Fruit fly (Drosophila melanogaster) whole organism, embryonic: ENCODE data around the gene Herc4.

ENCODE experiments used
- Bdp1 ChIP-seq: fragments of 200-800 bp; sonication (Bioruptor generic); optimal IDR thresholded peaks from 3 replicates; lab custom pipeline; 2016; ENCODE audit warnings: missing biosample characterization, missing genetic modification characterization
- CG12071 ChIP-seq: fragments of 200-800 bp; sonication (Bioruptor generic); optimal IDR thresholded peaks from 3 replicates; lab custom pipeline; 2018; ENCODE audit warnings: missing biosample characterization, mild to moderate bottlenecking, missing genetic modification characterization
- CG13287 ChIP-seq: fragments of 200-800 bp; sonication (Bioruptor generic); IDR thresholded peaks from 2 replicates; pipeline ENCODE4 v1.3.6; 2022; ENCODE audit warnings: missing biosample characterization, missing genetic modification characterization; ENCODE audit not compliant: partially characterized antibody
- CG13775 ChIP-seq: fragments of 200-800 bp; sonication (Bioruptor generic); optimal IDR thresholded peaks from 3 replicates; lab custom pipeline; 2017; ENCODE audit warnings: missing biosample characterization, mild to moderate bottlenecking, missing genetic modification characterization
- CG14014 ChIP-seq: fragments of 200-800 bp; sonication (Bioruptor generic); IDR thresholded peaks from 2 replicates; pipeline ENCODE4 v1.3.6; 2022; ENCODE audit warnings: missing biosample characterization, missing genetic modification characterization
- CG14860 ChIP-seq: fragments of 200-800 bp; sonication (Bioruptor generic); IDR thresholded peaks from 3 replicates; pipeline ENCODE4 v1.3.6; 2022; ENCODE audit warnings: missing biosample characterization, missing genetic modification characterization; ENCODE audit not compliant: partially characterized antibody
- CG17385 ChIP-seq: fragments of 200-800 bp; sonication (Bioruptor generic); optimal IDR thresholded peaks from 3 replicates; lab custom pipeline; 2018; ENCODE audit warnings: missing biosample characterization, mild to moderate bottlenecking, missing genetic modification characterization
- CG17802 ChIP-seq: fragments of 200-800 bp; sonication (Bioruptor generic); optimal IDR thresholded peaks from 2 replicates; lab custom pipeline; 2018; ENCODE audit warnings: missing biosample characterization, mild to moderate bottlenecking, missing genetic modification characterization, moderate library complexity
- CG1792 ChIP-seq: fragments of 200-800 bp; sonication (Bioruptor generic); optimal IDR thresholded peaks from 2 replicates; lab custom pipeline; 2016; ENCODE audit warnings: missing biosample characterization, missing genetic modification characterization
- CG2120 ChIP-seq: fragments of 200-800 bp; sonication (Bioruptor generic); optimal IDR thresholded peaks from 3 replicates; lab custom pipeline; 2016; ENCODE audit warnings: missing biosample characterization, missing genetic modification characterization
- CG32772 ChIP-seq: fragments of 200-800 bp; sonication (Bioruptor generic); IDR thresholded peaks from 2 replicates; pipeline ENCODE4 v1.3.6; 2022; ENCODE audit warnings: missing biosample characterization, missing genetic modification characterization
- CG3726 ChIP-seq: fragments of 200-800 bp; sonication (Bioruptor generic); IDR thresholded peaks from 3 replicates; pipeline ENCODE4, ENCODE4 v1.3.6; 2022; ENCODE audit warnings: missing biosample characterization, missing genetic modification characterization
- CG3847 ChIP-seq: fragments of 200-800 bp; sonication (Bioruptor generic); IDR thresholded peaks from 2 replicates; pipeline ENCODE4 v1.3.6; 2022; ENCODE audit warnings: missing biosample characterization, missing genetic modification characterization
- CG43689 ChIP-seq: fragments of 200-800 bp; sonication (Bioruptor generic); IDR thresholded peaks from 2 replicates; pipeline ENCODE4 v1.3.6; 2022; ENCODE audit warnings: missing biosample characterization, missing genetic modification characterization
- CG4730 ChIP-seq: fragments of 200-800 bp; sonication (Bioruptor generic); IDR thresholded peaks from 2 replicates; pipeline ENCODE4 v1.3.6; 2022; ENCODE audit warnings: missing biosample characterization, missing genetic modification characterization
- CG5180 ChIP-seq: fragments of 200-800 bp; sonication (Bioruptor generic); optimal IDR thresholded peaks from 3 replicates; lab custom pipeline; 2017; ENCODE audit warnings: missing biosample characterization, missing genetic modification characterization, mild to moderate bottlenecking, moderate library complexity, missing genetic modification reagents
- CG8290 ChIP-seq, 3 experiments: fragments of 200-800 bp; sonication (Bioruptor generic); optimal IDR thresholded peaks; 2 replicates each; lab custom pipeline; 2016 to 2019; ENCODE audit warnings: missing biosample characterization in 3 of 3, missing genetic modification characterization in 3 of 3, mild to moderate bottlenecking in 2 of 3, moderate library complexity in 1 of 3
- Dad ChIP-seq: fragments of 200-800 bp; sonication (Bioruptor generic); optimal IDR thresholded peaks from 3 replicates; lab custom pipeline; 2016; ENCODE audit warnings: missing biosample characterization, missing genetic modification characterization
- Drgx ChIP-seq: fragments of 200-800 bp; sonication (Bioruptor generic); IDR thresholded peaks from 2 replicates; pipeline ENCODE4 v1.3.6; 2022; ENCODE audit warnings: missing biosample characterization, missing genetic modification characterization
- Fer3 ChIP-seq: fragments of 200-800 bp; sonication (Bioruptor generic); optimal IDR thresholded peaks from 2 replicates; lab custom pipeline; 2018; ENCODE audit warnings: missing biosample characterization, mild to moderate bottlenecking, missing genetic modification characterization, moderate library complexity
- GATAe ChIP-seq: fragments of 200-800 bp; sonication (Bioruptor generic); conservative IDR thresholded peaks from 2 replicates; pipeline ENCODE4 v1.3.6; 2022; ENCODE audit warnings: missing biosample characterization, missing genetic modification characterization
- H2.0 ChIP-seq: fragments of 200-800 bp; sonication (Bioruptor generic); IDR thresholded peaks from 2 replicates; pipeline ENCODE4 v1.3.6; 2022; ENCODE audit warnings: missing biosample characterization, missing genetic modification characterization
- HmgZ ChIP-seq: fragments of 200-800 bp; sonication (Bioruptor generic); optimal IDR thresholded peaks from 2 replicates; lab custom pipeline; 2018; ENCODE audit warnings: missing biosample characterization, mild to moderate bottlenecking, missing genetic modification characterization
- Hr39 ChIP-seq: fragments of >200 bp; optimal IDR thresholded peaks from 2 replicates; lab custom pipeline; 2017
- Lim3 ChIP-seq: fragments of 200-800 bp; sonication (Bioruptor generic); IDR thresholded peaks from 2 replicates; pipeline ENCODE4 v1.3.6; 2022; ENCODE audit warnings: missing biosample characterization, missing genetic modification characterization
- Med ChIP-seq: fragments of 200-800 bp; sonication (Bioruptor generic); peaks from one replicate; lab custom pipeline; 2016; ENCODE audit warnings: missing biosample characterization, missing genetic modification characterization, mild to moderate bottlenecking, inconsistent platforms, moderate library complexity
- Nf-YA ChIP-seq: fragments of 200-800 bp; sonication (Bioruptor generic); IDR thresholded peaks from 2 replicates; pipeline ENCODE4 v1.3.6; 2022; ENCODE audit warnings: missing biosample characterization, missing genetic modification characterization
- ash1 ChIP-seq: fragments of 200-800 bp; sonication (Bioruptor generic); optimal IDR thresholded peaks from 2 replicates; lab custom pipeline; 2018; ENCODE audit warnings: missing biosample characterization, mild to moderate bottlenecking, missing genetic modification characterization
- btn ChIP-seq: fragments of 200-800 bp; sonication (Bioruptor generic); optimal IDR thresholded peaks from 2 replicates; lab custom pipeline; 2016; ENCODE audit warnings: missing biosample characterization, missing genetic modification characterization
- disco-r ChIP-seq: fragments of 200-800 bp; sonication (Bioruptor generic); optimal IDR thresholded peaks from 2 replicates; lab custom pipeline; 2016; ENCODE audit warnings: missing biosample characterization, missing genetic modification characterization
- dysf ChIP-seq: fragments of 200-800 bp; sonication (Bioruptor generic); IDR thresholded peaks from 3 replicates; pipeline ENCODE4 v1.3.6; 2022; ENCODE audit warnings: missing biosample characterization, missing genetic modification characterization
- gcm ChIP-seq: fragments of 200-800 bp; sonication (Bioruptor generic); optimal IDR thresholded peaks from 2 replicates; lab custom pipeline; 2019; ENCODE audit warnings: missing biosample characterization, mild to moderate bottlenecking, missing genetic modification characterization, moderate library complexity
- jing ChIP-seq: fragments of 200-800 bp; sonication (Bioruptor generic); optimal IDR thresholded peaks from 2 replicates; lab custom pipeline; 2018; ENCODE audit warnings: missing biosample characterization, mild to moderate bottlenecking, missing genetic modification characterization
- jumu ChIP-seq: fragments of 200-800 bp; sonication (Bioruptor generic); optimal IDR thresholded peaks from 3 replicates; lab custom pipeline; 2016; ENCODE audit warnings: missing biosample characterization, missing genetic modification characterization
- lmd ChIP-seq: fragments of 200-800 bp; sonication (Bioruptor generic); IDR thresholded peaks from 2 replicates; pipeline ENCODE4 v1.3.6; 2022; ENCODE audit warnings: missing biosample characterization, missing genetic modification characterization
- mam ChIP-seq: fragments of 200-800 bp; sonication (Bioruptor generic); optimal IDR thresholded peaks from 3 replicates; lab custom pipeline; 2016; ENCODE audit warnings: missing biosample characterization, missing genetic modification characterization
- ranshi ChIP-seq: fragments of 200-800 bp; sonication (Bioruptor generic); IDR thresholded peaks from 2 replicates; pipeline ENCODE4 v1.3.6; 2022; ENCODE audit warnings: missing biosample characterization, missing genetic modification characterization
- row ChIP-seq: fragments of 200-800 bp; sonication (Bioruptor generic); IDR thresholded peaks from 3 replicates; pipeline ENCODE4 v1.3.6; 2022; ENCODE audit warnings: missing biosample characterization, missing genetic modification characterization
- ssp ChIP-seq: fragments of 200-800 bp; sonication (Bioruptor generic); IDR thresholded peaks from 2 replicates; pipeline ENCODE4 v1.3.6; 2022; ENCODE audit warnings: missing biosample characterization, missing genetic modification characterization
- stc ChIP-seq: fragments of 200-800 bp; sonication (Bioruptor generic); IDR thresholded peaks from 2 replicates; pipeline ENCODE4 v1.3.6; 2022; ENCODE audit warnings: missing biosample characterization, missing genetic modification characterization
- stwl ChIP-seq: fragments of 200-800 bp; sonication (Bioruptor generic); optimal IDR thresholded peaks from 3 replicates; lab custom pipeline; 2018; ENCODE audit warnings: missing biosample characterization, mild to moderate bottlenecking, missing genetic modification characterization, moderate library complexity

Herc4 gene

dm6 chr3L:1275767-1276166 lies 37.7 kb upstream of the Herc4 start, which contains the start of gene CG32333 (continued):
- no peak for TF ChIP-seq stc (GFP tag; lab: Robert Waterston, UW)
- no peak for TF ChIP-seq GATAe (GFP tag; lab: Robert Waterston, UW)
- no peak for TF ChIP-seq HmgZ
- no peak for TF ChIP-seq Lim3 (GFP tag; lab: Robert Waterston, UW)
- TF ChIP-seq CG17385 (GFP tag; lab: Kevin White, UChicago), result no peak
- TF ChIP-seq CG4730 (GFP tag; lab: Robert Waterston, UW), result no peak
- TF ChIP-seq CG43689 (GFP tag; lab: Robert Waterston, UW), result no peak
- TF ChIP-seq CG13287 (GFP tag; lab: Robert Waterston, UW), result no peak; the same call in 1 of the 2 replicates
- no peak for TF ChIP-seq jumu
- TF ChIP-seq btn, result no peak
- TF ChIP-seq, all 482 proteins: peak for 15

- TF ChIP-seq Fer3 (tag; lab: Kevin White, UChicago) (no peak), CG3726 (no peak), CG13775 (GFP tag; lab: Kevin White, UChicago) (no peak), gcm (no peak), CG14014 (GFP tag; lab: Robert Waterston, UW) (no peak), stwl (no peak), CG1792 (GFP tag; lab: Kevin White, UChicago) (no peak), ash1 (GFP tag; lab: Kevin White, UChicago) (no peak), CG14860 (GFP tag; lab: Robert Waterston, UW) (no peak), CG5180 (GFP tag; lab: Kevin White, UChicago) (no peak), disco-r (no peak), Hr39 (no peak), Dad (GFP tag; lab: Kevin White, UChicago) (no peak)
Observed at dm6 chr3L:1277937-1278336, 35.6 kb upstream of the Herc4 start.

- TF ChIP-seq CG17802 (tag; lab: Kevin White, UChicago), result no peak
- no peak for TF ChIP-seq CG8290 (GFP tag; optimal IDR thresholded peaks at IDR 0.05; lab: Kevin White, UChicago)
- peak in 1 of 2 experiments; percentile 12 for TF ChIP-seq CG8290 (tag; optimal IDR thresholded peaks at IDR 0.05; lab: Kevin White, UChicago)
- TF ChIP-seq Nf-YA (GFP tag; lab: Robert Waterston, UW), result no peak
- no peak for TF ChIP-seq H2.0 (GFP tag; lab: Robert Waterston, UW)
- peak; percentile 17 for TF ChIP-seq CG2120 (GFP tag; lab: Kevin White, UChicago)
- peak; percentile 28; the same call in 1 of the 3 replicates for TF ChIP-seq dysf (GFP tag; lab: Robert Waterston, UW)
- 0 out of 2 replicates have a peak, but pooled peaks have one; percentile 9 for TF ChIP-seq lmd (GFP tag; lab: Robert Waterston, UW)
- TF ChIP-seq Med (GFP tag; lab: Kevin White, UChicago), result peak; percentile 19
- 0 out of 2 replicates have a peak, but pooled peaks have one; percentile 16 for TF ChIP-seq CG3847 (GFP tag; lab: Robert Waterston, UW)
- 0 out of 2 replicates have a peak, but pooled peaks have one; percentile 11 for TF ChIP-seq ssp (GFP tag; lab: Robert Waterston, UW)
- no peak for TF ChIP-seq jing (GFP tag; lab: Kevin White, UChicago)
- peak; percentile 26; the same call in 1 of the 2 replicates for TF ChIP-seq Drgx (GFP tag; lab: Robert Waterston, UW)
- no peak for TF ChIP-seq Bdp1 (GFP tag; lab: Kevin White, UChicago)
- no peak for TF ChIP-seq CG32772 (GFP tag; lab: Robert Waterston, UW)
- TF ChIP-seq mam (GFP tag; lab: Kevin White, UChicago), result no peak
- no peak for TF ChIP-seq ranshi
- TF ChIP-seq row (GFP tag; lab: Robert Waterston, UW), result peak; percentile 30; the same call in 1 of the 3 replicates
- no peak for TF ChIP-seq CG12071 (GFP tag; lab: Kevin White, UChicago)
Observed at dm6 chr3L:1279685-1280084, 33.8 kb upstream of the Herc4 start.
